Worm (Caenorhabditis elegans) whole organism, L4/young adult: ENCODE results near the gene T26G10.1.

Experiments
- W03F9.2 ChIP-seq: fragments of 150-350 bp; optimal IDR thresholded peaks from 2 replicates; lab custom pipeline; 2014; ENCODE audit warnings: missing biosample characterization, missing genetic modification characterization
- dao-5 ChIP-seq: sonication (generic microtip); optimal IDR thresholded peaks from 2 replicates; lab custom pipeline; 2016; ENCODE audit warnings: missing genotype, missing genetic modification characterization, moderate library complexity, missing compliant biosample characterization
- him-1 ChIP-seq: sonication (generic microtip); optimal IDR thresholded peaks from 2 replicates; lab custom pipeline; 2016; ENCODE audit warnings: missing genotype, missing genetic modification reagents, missing genetic modification characterization, missing compliant biosample characterization

ce11 chrIII:9450933-9451332, 44.5 kb upstream of the T26G10.1 start:
- TF ChIP-seq W03F9.2 (no peak), dao-5 (tag; lab: Kevin White, UChicago) (no peak), him-1 (tag; lab: Kevin White, UChicago) (no peak)
